Worm (Caenorhabditis elegans) whole organism, young adult: ENCODE data around the gene Y39C12A.9.

ENCODE experiments used
- B0261.1 ChIP-seq: sonication (generic microtip); optimal IDR thresholded peaks from 2 replicates; lab custom pipeline; 2016; ENCODE audit warnings: mild to moderate bottlenecking, missing genetic modification characterization, moderate library complexity, missing compliant biosample characterization
- F37B4.10 ChIP-seq: fragments of 200-800 bp; sonication (Bioruptor generic); IDR thresholded peaks from 2 replicates; pipeline ENCODE4 v1.3.6; 2022; ENCODE audit warnings: missing genetic modification characterization, missing compliant biosample characterization
- atf-7 ChIP-seq: sonication (generic microtip); optimal IDR thresholded peaks from 2 replicates; lab custom pipeline; 2017; ENCODE audit warnings: mild to moderate bottlenecking, missing genetic modification characterization, missing compliant biosample characterization
- lin-26 ChIP-seq: fragments of 200-800 bp; sonication (Bioruptor generic); IDR thresholded peaks from 2 replicates; pipeline ENCODE4 v1.3.6; 2022; ENCODE audit warnings: missing genetic modification reagents, missing genetic modification characterization, missing compliant biosample characterization
- mel-28 ChIP-seq: sonication (generic microtip); optimal IDR thresholded peaks from 2 replicates; lab custom pipeline; 2016; ENCODE audit warnings: borderline replicate concordance, mild to moderate bottlenecking, missing genetic modification characterization, missing compliant biosample characterization
- nfya-1 ChIP-seq: sonication (generic microtip); optimal IDR thresholded peaks from 2 replicates; lab custom pipeline; 2017; ENCODE audit warnings: antibody characterized with exemption, missing compliant biosample characterization, missing genetic modification characterization, borderline replicate concordance; ENCODE audit not compliant: insufficient read depth
- nhr-80 ChIP-seq: sonication (generic microtip); optimal IDR thresholded peaks from 2 replicates; lab custom pipeline; 2016; ENCODE audit warnings: missing genetic modification characterization, missing compliant biosample characterization
- nhr-90 ChIP-seq: sonication (generic microtip); optimal IDR thresholded peaks from 2 replicates; lab custom pipeline; 2016; ENCODE audit warnings: missing genotype, mild to moderate bottlenecking, missing genetic modification characterization, missing compliant biosample characterization
- snpc-4 ChIP-seq, 5 experiments: fragments of 150-350 bp in 1 of 5; sonication (generic microtip) in 4 of 5; optimal IDR thresholded peaks; 2 replicates each; lab custom pipeline; 2014 to 2018; ENCODE audit warnings: missing genetic modification characterization in 5 of 5, missing biosample characterization in 3 of 5, antibody characterized with exemption in 2 of 5, mild to moderate bottlenecking in 2 of 5, missing compliant biosample characterization in 2 of 5, missing genotype in 2 of 5, moderate library complexity in 2 of 5, missing genetic modification reagents in 1 of 5
- tbp1 ChIP-seq: fragments of 200-800 bp; sonication (Bioruptor generic); optimal IDR thresholded peaks from 2 replicates; lab custom pipeline; 2018; ENCODE audit warnings: mild to moderate bottlenecking, missing genetic modification characterization, missing compliant biosample characterization
- tbx-9 ChIP-seq: sonication (generic microtip); optimal IDR thresholded peaks from 2 replicates; lab custom pipeline; 2016; ENCODE audit warnings: borderline replicate concordance, missing genetic modification characterization, inconsistent platforms, missing compliant biosample characterization
- unc-62 ChIP-seq: fragments of 150-350 bp; optimal IDR thresholded peaks from 2 replicates; lab custom pipeline; 2014; ENCODE audit warnings: missing biosample characterization, missing genetic modification reagents, missing genetic modification characterization

ce11 chrIV:12218253-12218652, 40.8 kb downstream of the Y39C12A.9 start:
- TF ChIP-seq F37B4.10: no peak
- no peak for TF ChIP-seq mel-28 (tag; lab: Kevin White, UChicago)
- no peak for TF ChIP-seq lin-26
- TF ChIP-seq nhr-80: no peak
- TF ChIP-seq atf-7 (tag; lab: Kevin White, UChicago): no peak
- no peak for TF ChIP-seq nhr-90
- TF ChIP-seq tbx-9: no peak
- TF ChIP-seq unc-62 (GFP tag; lab: Kevin White, UChicago): no peak
- TF ChIP-seq B0261.1 (tag; lab: Kevin White, UChicago): no peak
- TF ChIP-seq tbp1 (GFP tag; lab: Kevin White, UChicago): no peak
- no peak for TF ChIP-seq nfya-1 (tag; lab: Kevin White, UChicago)
- TF ChIP-seq snpc-4 (GFP tag; optimal IDR thresholded peaks at IDR 0.05; lab: Kevin White, UChicago): no peak
- no peak for TF ChIP-seq snpc-4 (tag; optimal IDR thresholded peaks at IDR 0.05; lab: Kevin White, UChicago)
